Worm (Caenorhabditis elegans) whole organism, L1 larva: ENCODE results near the gene gldi-10.
A peak's percentile ranks its signal among the peaks of the same experiment; 100 is the strongest.

Source experiments
- C04F5.9 ChIP-seq: sonication (generic microtip); optimal IDR thresholded peaks from 2 replicates; lab custom pipeline; 2016; ENCODE audit warnings: missing genetic modification characterization, missing compliant biosample characterization
- C34B4.2 ChIP-seq: sonication (generic microtip); optimal IDR thresholded peaks from 2 replicates; lab custom pipeline; 2017; ENCODE audit warnings: mild to moderate bottlenecking, missing genetic modification characterization, missing compliant biosample characterization
- F16B12.6 ChIP-seq: fragments of 150-350 bp; optimal IDR thresholded peaks from 2 replicates; lab custom pipeline; 2014; ENCODE audit warnings: missing biosample characterization, missing genetic modification characterization
- blmp-1 ChIP-seq: fragments of 150-350 bp; optimal IDR thresholded peaks from 2 replicates; lab custom pipeline; 2014; ENCODE audit warnings: missing biosample characterization, missing genetic modification characterization
- ces-1 ChIP-seq: fragments of 150-350 bp; optimal IDR thresholded peaks from 2 replicates; lab custom pipeline; 2014; ENCODE audit warnings: missing biosample characterization, missing genetic modification reagents, missing genetic modification characterization
- dpl-1 ChIP-seq, 3 experiments: fragments of 150-350 bp in 2 of 3; sonication (generic microtip) in 1 of 3; optimal IDR thresholded peaks; 2 replicates each; lab custom pipeline; 2014 to 2017; ENCODE audit warnings: missing biosample characterization in 3 of 3, missing genetic modification characterization in 3 of 3, missing genetic modification reagents in 3 of 3
- dsc-1 ChIP-seq: sonication (generic microtip); optimal IDR thresholded peaks from 2 replicates; lab custom pipeline; 2016; ENCODE audit warnings: mild to moderate bottlenecking, missing genetic modification characterization, missing compliant biosample characterization
- efl-1 ChIP-seq, 4 experiments: fragments of 150-350 bp; optimal IDR thresholded peaks in 3 of 4; peaks in 1 of 4; 1 replicate in 1 of 4; 2 replicates in 3 of 4; lab custom pipeline; 2014; ENCODE audit warnings: missing biosample characterization in 2 of 4, missing genetic modification characterization in 2 of 4, missing genetic modification reagents in 2 of 4
- efl-3 ChIP-seq: fragments of 200-800 bp; sonication (Bioruptor generic); optimal IDR thresholded peaks from 2 replicates; lab custom pipeline; 2018; ENCODE audit warnings: mild to moderate bottlenecking, missing genetic modification characterization, missing compliant biosample characterization
- elt-2 ChIP-seq: sonication (generic microtip); optimal IDR thresholded peaks from 2 replicates; lab custom pipeline; 2016; ENCODE audit warnings: missing genetic modification characterization, mild to moderate bottlenecking, inconsistent platforms, missing compliant biosample characterization, missing genetic modification reagents
- elt-3 ChIP-seq, 6 experiments: fragments of 150-350 bp in 1 of 6; sonication (generic microtip); optimal IDR thresholded peaks; 2 replicates each; lab custom pipeline; 2017 to 2018; ENCODE audit warnings: missing biosample characterization in 6 of 6, missing genetic modification characterization in 6 of 6, inconsistent platforms in 1 of 6
- fkh-10 ChIP-seq: sonication (generic microtip); optimal IDR thresholded peaks from 2 replicates; lab custom pipeline; 2017; ENCODE audit warnings: missing biosample characterization, missing genetic modification reagents, missing genetic modification characterization
- grh-1 ChIP-seq: fragments of 200-800 bp; sonication (Bioruptor generic); IDR thresholded peaks from 2 replicates; pipeline ENCODE4 v1.3.6; 2022; ENCODE audit warnings: missing genetic modification reagents, missing genetic modification characterization, missing compliant biosample characterization
- hlh-4 ChIP-seq: sonication (generic microtip); optimal IDR thresholded peaks from 2 replicates; lab custom pipeline; 2016; ENCODE audit warnings: mild to moderate bottlenecking, missing genetic modification characterization, missing compliant biosample characterization
- hpl-2 ChIP-seq: fragments of 150-350 bp; optimal IDR thresholded peaks from 2 replicates; lab custom pipeline; 2014; ENCODE audit warnings: missing biosample characterization, missing genetic modification reagents, missing genetic modification characterization
- irx-1 ChIP-seq: sonication (generic microtip); optimal IDR thresholded peaks from 2 replicates; lab custom pipeline; 2016; ENCODE audit warnings: missing genetic modification characterization, missing compliant biosample characterization
- isw-1 ChIP-seq: fragments of 200-800 bp; sonication (Bioruptor generic); IDR thresholded peaks from 2 replicates; pipeline ENCODE4 v1.3.6; 2022; ENCODE audit warnings: missing genetic modification characterization, missing compliant biosample characterization
- lin-14 ChIP-seq: fragments of 200-800 bp; sonication (Bioruptor generic); optimal IDR thresholded peaks from 2 replicates; lab custom pipeline; 2018; ENCODE audit warnings: mild to moderate bottlenecking, missing genetic modification characterization, moderate library complexity, missing compliant biosample characterization
- lin-35 ChIP-seq, 2 experiments: fragments of 150-350 bp; optimal IDR thresholded peaks; 2 replicates each; lab custom pipeline; 2014; ENCODE audit warnings: missing biosample characterization in 2 of 2, missing genetic modification characterization in 2 of 2, missing genetic modification reagents in 2 of 2
- mab-9 ChIP-seq: fragments of 200-800 bp; sonication (Bioruptor generic); IDR thresholded peaks from 2 replicates; pipeline ENCODE4 v1.3.6; 2022; ENCODE audit warnings: missing genetic modification reagents, missing genetic modification characterization, missing compliant biosample characterization
- mdl-1 ChIP-seq, 2 experiments: fragments of 150-350 bp; optimal IDR thresholded peaks; 2 replicates each; lab custom pipeline; 2014 to 2017; ENCODE audit warnings: missing biosample characterization in 2 of 2, missing genetic modification characterization in 2 of 2, inconsistent platforms in 1 of 2
- mef-2 ChIP-seq: fragments of 150-350 bp; optimal IDR thresholded peaks from 2 replicates; lab custom pipeline; 2014; ENCODE audit warnings: missing biosample characterization, missing genetic modification characterization
- mep-1 ChIP-seq: fragments of 150-350 bp; optimal IDR thresholded peaks from 2 replicates; lab custom pipeline; 2014; ENCODE audit warnings: missing biosample characterization, missing genetic modification characterization
- nhr-237 ChIP-seq: fragments of 150-350 bp; optimal IDR thresholded peaks from 2 replicates; lab custom pipeline; 2014; ENCODE audit warnings: missing biosample characterization, missing genetic modification characterization
- nhr-47 ChIP-seq: sonication (generic microtip); optimal IDR thresholded peaks from 2 replicates; lab custom pipeline; 2016; ENCODE audit warnings: mild to moderate bottlenecking, missing genetic modification characterization, moderate library complexity, missing compliant biosample characterization
- nhr-76 ChIP-seq: sonication (generic microtip); optimal IDR thresholded peaks from 2 replicates; lab custom pipeline; 2017; ENCODE audit warnings: missing biosample characterization, missing genetic modification characterization
- nhr-77 ChIP-seq: fragments of 150-350 bp; optimal IDR thresholded peaks from 2 replicates; lab custom pipeline; 2014; ENCODE audit warnings: missing biosample characterization, missing genetic modification characterization
- nhr-84 ChIP-seq: sonication (generic microtip); optimal IDR thresholded peaks from 2 replicates; lab custom pipeline; 2017; ENCODE audit warnings: missing biosample characterization, missing genetic modification characterization
- snpc-4 ChIP-seq: fragments of 150-350 bp; optimal IDR thresholded peaks from 2 replicates; lab custom pipeline; 2014; ENCODE audit warnings: missing biosample characterization, missing genetic modification characterization
- snu-23 ChIP-seq: sonication (generic microtip); optimal IDR thresholded peaks from 2 replicates; lab custom pipeline; 2016; ENCODE audit warnings: missing genetic modification characterization, missing compliant biosample characterization
- sox-4 ChIP-seq: sonication (generic microtip); optimal IDR thresholded peaks from 2 replicates; lab custom pipeline; 2016; ENCODE audit warnings: missing genetic modification characterization, missing compliant biosample characterization
- sptf-1 ChIP-seq: fragments of 150-350 bp; optimal IDR thresholded peaks from 2 replicates; lab custom pipeline; 2014; ENCODE audit warnings: missing biosample characterization, missing genetic modification characterization
- sup-37 ChIP-seq: fragments of 200-800 bp; sonication (Bioruptor generic); optimal IDR thresholded peaks from 2 replicates; lab custom pipeline; 2018; ENCODE audit warnings: mild to moderate bottlenecking, missing genetic modification characterization, missing compliant biosample characterization
- swsn-7 ChIP-seq: sonication (generic microtip); optimal IDR thresholded peaks from 2 replicates; lab custom pipeline; 2016; ENCODE audit warnings: missing genetic modification characterization, missing compliant biosample characterization
- tbx-2 ChIP-seq: sonication (generic microtip); optimal IDR thresholded peaks from 2 replicates; lab custom pipeline; 2016; ENCODE audit warnings: missing genetic modification characterization, missing compliant biosample characterization
- unc-130 ChIP-seq: fragments of 150-350 bp; optimal IDR thresholded peaks from 2 replicates; lab custom pipeline; 2017; ENCODE audit warnings: missing biosample characterization, missing genetic modification characterization, inconsistent platforms
- unc-30 ChIP-seq: sonication (generic microtip); optimal IDR thresholded peaks from 2 replicates; lab custom pipeline; 2017; ENCODE audit warnings: missing biosample characterization, missing genetic modification characterization
- unc-62 ChIP-seq: fragments of 150-350 bp; optimal IDR thresholded peaks from 2 replicates; lab custom pipeline; 2014; ENCODE audit warnings: missing biosample characterization, missing genetic modification reagents, missing genetic modification characterization
- vab-15 ChIP-seq: sonication (generic microtip); optimal IDR thresholded peaks from 2 replicates; lab custom pipeline; 2017; ENCODE audit warnings: missing genotype, mild to moderate bottlenecking, missing genetic modification characterization, missing compliant biosample characterization
- xbp-1 ChIP-seq: sonication (generic microtip); optimal IDR thresholded peaks from 2 replicates; lab custom pipeline; 2016; ENCODE audit warnings: missing genetic modification characterization, missing compliant biosample characterization
- zip-4 ChIP-seq: fragments of 200-800 bp; sonication (Bioruptor generic); optimal IDR thresholded peaks from 2 replicates; lab custom pipeline; 2018; ENCODE audit warnings: mild to moderate bottlenecking, missing genetic modification characterization, moderate library complexity, missing compliant biosample characterization
- ztf-11 ChIP-seq, 2 experiments: sonication (generic microtip); optimal IDR thresholded peaks; 2 replicates each; lab custom pipeline; 2016 to 2017; ENCODE audit warnings: missing genetic modification characterization in 2 of 2, missing biosample characterization in 1 of 2, missing compliant biosample characterization in 1 of 2

Gene gldi-10

ce11 chrIV:9117700-9118099, 18.7 kb downstream of the gldi-10 start:
- TF ChIP-seq unc-62 (GFP tag; lab: Kevin White, UChicago) (no peak), fkh-10 (GFP tag; lab: Kevin White, UChicago) (no peak), unc-130 (no peak), efl-1 (optimal IDR thresholded peaks at IDR 0.05; lab: Kevin White, UChicago) (no peak), efl-1 (GFP tag; optimal IDR thresholded peaks at IDR 0.05 in 1 of 2; lab: Kevin White, UChicago) (no peak), mab-9 (GFP tag; lab: Robert Waterston, UW) (no peak), hpl-2 (GFP tag; lab: Kevin White, UChicago) (no peak)
- TF ChIP-seq, all 84 proteins: peak for 0

ce11 chrIV:9118348-9118747, 19.3 kb downstream of the gldi-10 start:
- peak; percentile 41 for TF ChIP-seq elt-2
- no peak for TF ChIP-seq mef-2 (tag; lab: Kevin White, UChicago)
- no peak for TF ChIP-seq efl-1 (optimal IDR thresholded peaks at IDR 0.05; lab: Kevin White, UChicago)
- TF ChIP-seq efl-1 (GFP tag; optimal IDR thresholded peaks at IDR 0.05 in 1 of 2; lab: Kevin White, UChicago): peak in 1 of 2 experiments; percentile 42
- TF ChIP-seq isw-1 (GFP tag; lab: Robert Waterston, UW): no peak
- no peak for TF ChIP-seq mdl-1 (tag; optimal IDR thresholded peaks at IDR 0.05; lab: Kevin White, UChicago)
- TF ChIP-seq zip-4 (GFP tag; lab: Kevin White, UChicago): no peak

- TF ChIP-seq xbp-1 (tag; lab: Kevin White, UChicago) (no peak), mep-1 (tag; lab: Kevin White, UChicago) (no peak), fkh-10 (GFP tag; lab: Kevin White, UChicago) (no peak), hlh-4 (no peak), nhr-47 (tag; lab: Kevin White, UChicago) (no peak), irx-1 (tag; lab: Kevin White, UChicago) (no peak), lin-14 (GFP tag; lab: Kevin White, UChicago) (no peak), nhr-76 (no peak), dpl-1 (GFP tag; optimal IDR thresholded peaks at IDR 0.05; lab: Kevin White, UChicago) (no peak), sox-4 (tag; lab: Kevin White, UChicago) (no peak), lin-35 (GFP tag; optimal IDR thresholded peaks at IDR 0.05; lab: Kevin White, UChicago) (no peak), snpc-4 (tag; lab: Kevin White, UChicago) (no peak)
Measured at ce11 chrIV:9118792-9119191, 19.8 kb downstream of the gldi-10 start, which contains the start of gene nrfl-1. Gene nrfl-1, plus strand, starts transcription at chrIV:9119092.

- TF ChIP-seq efl-3 (GFP tag; lab: Kevin White, UChicago) (no peak), blmp-1 (tag; lab: Kevin White, UChicago) (no peak), lin-14 (GFP tag; lab: Kevin White, UChicago) (no peak), unc-30 (no peak), F16B12.6 (tag; lab: Kevin White, UChicago) (no peak)
Measured at ce11 chrIV:9120220-9120619, 21.2 kb downstream of the gldi-10 start.

- TF ChIP-seq elt-3 (tag; optimal IDR thresholded peaks at IDR 0.05; lab: Kevin White, UChicago) (peak in 3 of 6 experiments; percentile 14 to 21 (median 19)), irx-1 (tag; lab: Kevin White, UChicago) (no peak), nhr-47 (tag; lab: Kevin White, UChicago) (peak; percentile 40), mep-1 (tag; lab: Kevin White, UChicago) (peak; percentile 72), efl-1 (optimal IDR thresholded peaks at IDR 0.05; lab: Kevin White, UChicago) (peak; percentile 56 to 65), efl-1 (GFP tag; optimal IDR thresholded peaks at IDR 0.05 in 1 of 2; lab: Kevin White, UChicago) (no peak), zip-4 (GFP tag; lab: Kevin White, UChicago) (no peak), swsn-7 (peak; percentile 48), nhr-84 (tag; lab: Kevin White, UChicago) (no peak), ces-1 (GFP tag; lab: Kevin White, UChicago) (no peak), snu-23 (GFP tag; lab: Kevin White, UChicago) (peak; percentile 66), blmp-1 (tag; lab: Kevin White, UChicago) (peak; percentile 75), tbx-2 (tag; lab: Kevin White, UChicago) (peak; percentile 57), mdl-1 (tag; optimal IDR thresholded peaks at IDR 0.05; lab: Kevin White, UChicago) (peak in 1 of 2 experiments; percentile 74), vab-15 (tag; lab: Kevin White, UChicago) (no peak), xbp-1 (tag; lab: Kevin White, UChicago) (peak; percentile 37), C04F5.9 (no peak), nhr-77 (peak; percentile 27), isw-1 (GFP tag; lab: Robert Waterston, UW) (no peak), sptf-1 (tag; lab: Kevin White, UChicago) (no peak), grh-1 (0 out of 2 replicates have a peak, but pooled peaks have one; percentile 37), unc-130 (no peak), sup-37 (GFP tag; lab: Kevin White, UChicago) (no peak), nhr-237 (peak; percentile 5), lin-35 (GFP tag; optimal IDR thresholded peaks at IDR 0.05; lab: Kevin White, UChicago) (peak; percentile 33 to 48), mab-9 (GFP tag; lab: Robert Waterston, UW) (no peak), dsc-1 (tag; lab: Kevin White, UChicago) (no peak), C34B4.2 (tag; lab: Kevin White, UChicago) (no peak), ztf-11 (tag; optimal IDR thresholded peaks at IDR 0.05; lab: Kevin White, UChicago) (no peak)
Measured at ce11 chrIV:9121545-9121944, 22.5 kb downstream of the gldi-10 start.
